Worm (Caenorhabditis elegans): Measurements from ENCODE around the gene pas-7.

pas-7 gene

DNA sequence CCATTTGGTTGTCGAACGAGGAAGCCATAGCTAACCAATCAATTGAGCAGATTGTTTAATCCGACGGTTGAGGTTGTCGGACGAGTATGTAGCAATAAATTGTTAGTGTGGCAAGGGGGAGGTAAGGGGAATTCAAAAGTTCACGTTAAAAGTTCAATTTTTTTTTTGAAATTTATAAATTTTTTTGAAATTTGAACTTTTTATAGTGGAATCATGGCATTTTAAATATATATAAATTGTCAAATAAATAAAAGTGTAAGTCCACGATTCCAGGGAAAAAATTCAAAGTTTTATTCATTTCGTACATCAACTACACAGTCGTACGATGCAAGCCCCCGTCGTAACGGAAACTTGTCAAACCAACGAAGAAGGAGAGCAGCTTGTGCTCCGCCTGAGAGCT is 8.7 kb upstream of the pas-7 start, which contains the start of the genes ZK945.7 and ZK945.8:
ZK945.7 (minus strand) TSS at position 101 of the 400 bp plus-strand sequence.
ZK945.8 (plus strand) TSS at position 275 of the 400 bp plus-strand sequence.
- TF ChIP-seq nfya-1 (tag; optimal IDR thresholded peaks at IDR 0.05; ENCODE audit: insufficient read depth) (no peak), elt-3 (tag; optimal IDR thresholded peaks at IDR 0.05) (no peak), eor-1 (tag; optimal IDR thresholded peaks at IDR 0.05) (no peak), nhr-76 (tag; optimal IDR thresholded peaks at IDR 0.05) (no peak), fos-1 (tag; optimal IDR thresholded peaks at IDR 0.05) (no peak), ceh-16 (tag; optimal IDR thresholded peaks at IDR 0.05) (no peak), nhr-23 (tag; optimal IDR thresholded peaks at IDR 0.05) (no peak), lin-15B (tag; optimal IDR thresholded peaks at IDR 0.05) (no peak)

DNA sequence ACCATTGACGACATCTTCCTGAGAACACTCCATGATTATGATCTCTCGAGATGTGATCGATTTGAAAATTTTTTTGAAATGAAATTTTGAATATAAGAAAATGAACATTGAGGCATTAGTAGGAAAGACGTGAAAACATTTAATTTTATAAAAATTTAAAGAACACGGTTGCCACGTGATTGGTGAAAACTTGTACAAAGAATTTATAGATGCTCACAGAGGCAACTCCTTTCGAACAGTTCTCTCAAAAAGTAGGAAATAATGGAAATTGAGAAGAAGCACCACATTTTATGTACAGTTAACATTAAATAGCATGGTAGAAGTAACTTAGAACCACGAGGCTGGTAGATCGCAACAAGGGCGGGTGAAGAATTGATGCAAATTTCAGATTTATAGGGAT is 7.2 kb upstream of the pas-7 start, which contains the start of gene ZK945.6:
ZK945.6 (minus strand) TSS at position 101 of the 400 bp plus-strand sequence.
- TF ChIP-seq skn-1 (tag; optimal IDR thresholded peaks at IDR 0.05) (no peak), elt-2 (tag; optimal IDR thresholded peaks at IDR 0.05) (no peak), eor-1 (tag; optimal IDR thresholded peaks at IDR 0.05) (no peak), sea-2 (GFP tag; optimal IDR thresholded peaks at IDR 0.05) (no peak), nhr-43 (tag; optimal IDR thresholded peaks at IDR 0.05; ENCODE audit: poor library complexity, severe bottlenecking) (no peak), snpc-4 (tag; optimal IDR thresholded peaks at IDR 0.05) (no peak), lin-15B (tag; optimal IDR thresholded peaks at IDR 0.05) (no peak), ceh-9 (tag; optimal IDR thresholded peaks at IDR 0.05) (no peak), nhr-237 (tag; optimal IDR thresholded peaks at IDR 0.05) (no peak)

DNA sequence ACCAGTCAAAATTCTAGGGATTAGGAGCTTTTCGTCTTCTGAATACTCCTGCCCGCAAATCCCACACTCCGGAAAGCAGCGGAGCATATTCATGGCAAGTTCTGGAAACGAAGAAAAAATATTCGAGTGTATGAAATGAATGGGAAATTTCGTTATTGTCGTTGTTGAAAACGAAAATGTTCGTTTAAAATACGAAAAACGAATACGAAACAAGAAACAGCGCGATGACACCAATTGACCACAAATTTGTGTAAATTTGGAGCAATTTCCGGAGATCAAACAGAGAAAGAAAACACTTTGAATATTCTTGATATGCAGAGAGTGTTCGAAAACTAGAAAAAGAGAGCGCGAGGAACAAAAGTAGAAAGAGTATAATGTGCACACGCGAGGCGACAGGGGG is 6.0 kb upstream of the pas-7 start, which contains the start of gene ZK945.4:
ZK945.4 (minus strand) TSS at position 101 of the 400 bp plus-strand sequence.
- TF ChIP-seq nhr-67 (tag; optimal IDR thresholded peaks at IDR 0.05): no peak
- no peak for TF ChIP-seq nhr-23 (tag; optimal IDR thresholded peaks at IDR 0.05)
- no peak for TF ChIP-seq ama-1 (optimal IDR thresholded peaks at IDR 0.05)
- TF ChIP-seq nhr-77 (tag; optimal IDR thresholded peaks at IDR 0.05): no peak
- no peak for TF ChIP-seq elt-3 (tag; optimal IDR thresholded peaks at IDR 0.05)
- TF ChIP-seq ceh-28 (tag; optimal IDR thresholded peaks at IDR 0.05): no peak
- TF ChIP-seq mml-1 (tag; optimal IDR thresholded peaks at IDR 0.05): no peak
- no peak for TF ChIP-seq elt-1 (tag; optimal IDR thresholded peaks at IDR 0.05)
- TF ChIP-seq fkh-10 (GFP tag; optimal IDR thresholded peaks at IDR 0.05): no peak
- TF ChIP-seq sea-2 (GFP tag; optimal IDR thresholded peaks at IDR 0.05): no peak
- TF ChIP-seq skn-1 (tag; optimal IDR thresholded peaks at IDR 0.05): no peak
- no peak for TF ChIP-seq tbx-2 (tag; optimal IDR thresholded peaks at IDR 0.05)
- no peak for TF ChIP-seq lin-39 (tag; optimal IDR thresholded peaks at IDR 0.05)
- no peak for TF ChIP-seq zag-1 (tag; optimal IDR thresholded peaks at IDR 0.05)
- no peak for TF ChIP-seq lsy-12 (tag; optimal IDR thresholded peaks at IDR 0.05)

DNA sequence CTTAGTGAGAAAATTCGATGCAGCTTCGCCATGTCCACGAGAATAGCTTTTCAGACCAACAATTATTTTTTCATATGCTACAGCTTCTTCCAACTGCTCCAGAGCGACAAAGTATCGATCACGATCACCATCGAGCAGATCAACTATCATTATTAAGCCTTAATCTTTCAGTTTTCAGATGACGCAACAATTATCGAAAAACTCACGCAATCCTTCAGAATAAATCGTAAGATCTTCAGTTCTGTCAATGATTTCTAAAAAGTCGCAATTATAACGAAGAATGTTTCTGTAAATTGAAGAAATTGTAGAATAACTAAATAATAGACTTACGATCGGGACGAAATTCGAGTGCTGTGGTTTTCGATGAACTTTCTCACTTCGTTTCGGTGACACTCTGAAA is 3.6 kb upstream of the pas-7 start:
- TF ChIP-seq ceh-9 (tag; optimal IDR thresholded peaks at IDR 0.05) (no peak), tbx-2 (tag; optimal IDR thresholded peaks at IDR 0.05) (no peak), nhr-12 (tag; optimal IDR thresholded peaks at IDR 0.05) (no peak), nhr-77 (tag; optimal IDR thresholded peaks at IDR 0.05) (no peak), nhr-11 (tag; optimal IDR thresholded peaks at IDR 0.05) (no peak), nhr-28 (tag; optimal IDR thresholded peaks at IDR 0.05) (no peak), sea-2 (GFP tag; optimal IDR thresholded peaks at IDR 0.05) (no peak), lin-15B (tag; optimal IDR thresholded peaks at IDR 0.05) (no peak), unc-39 (tag; optimal IDR thresholded peaks at IDR 0.05) (no peak), ceh-28 (tag; optimal IDR thresholded peaks at IDR 0.05) (no peak), ceh-16 (tag; optimal IDR thresholded peaks at IDR 0.05) (no peak), ztf-4 (tag; optimal IDR thresholded peaks at IDR 0.05) (no peak), nhr-67 (tag; optimal IDR thresholded peaks at IDR 0.05) (no peak), ama-1 (optimal IDR thresholded peaks at IDR 0.05) (no peak), nhr-76 (tag; optimal IDR thresholded peaks at IDR 0.05) (no peak)

- TF ChIP-seq unc-62 (GFP tag; optimal IDR thresholded peaks at IDR 0.05): no peak
- no peak for TF ChIP-seq ceh-16 (tag; optimal IDR thresholded peaks at IDR 0.05)
- no peak for TF ChIP-seq ztf-4 (tag; optimal IDR thresholded peaks at IDR 0.05)
- no peak for TF ChIP-seq nhr-11 (tag; optimal IDR thresholded peaks at IDR 0.05)
- no peak for TF ChIP-seq mml-1 (tag; optimal IDR thresholded peaks at IDR 0.05)
- no peak for TF ChIP-seq elt-1 (tag; optimal IDR thresholded peaks at IDR 0.05)
- no peak for TF ChIP-seq elt-2 (tag; optimal IDR thresholded peaks at IDR 0.05)
- no peak for TF ChIP-seq jun-1 (tag; optimal IDR thresholded peaks at IDR 0.05)
- TF ChIP-seq ztf-11 (tag; optimal IDR thresholded peaks at IDR 0.05): no peak
- TF ChIP-seq ceh-28 (tag; optimal IDR thresholded peaks at IDR 0.05): no peak
- TF ChIP-seq nhr-25 (tag; optimal IDR thresholded peaks at IDR 0.05): no peak
- TF ChIP-seq egl-27 (tag; optimal IDR thresholded peaks at IDR 0.05): no peak
- no peak for TF ChIP-seq ama-1 (optimal IDR thresholded peaks at IDR 0.05)
- no peak for TF ChIP-seq tbx-2 (tag; optimal IDR thresholded peaks at IDR 0.05)
- no peak for TF ChIP-seq daf-12 (tag; optimal IDR thresholded peaks at IDR 0.05)
- no peak for TF ChIP-seq nhr-23 (tag; optimal IDR thresholded peaks at IDR 0.05)
- TF ChIP-seq ceh-82 (tag; optimal IDR thresholded peaks at IDR 0.05): no peak
- no peak for TF ChIP-seq R02D3.7 (tag; optimal IDR thresholded peaks at IDR 0.05)
Measured at ce11 chrII:10099072-10099471, 582 bp downstream of the pas-7 start.

All from whole organism, L3 larva.